Fruit fly (Drosophila melanogaster): ENCODE measurements around the gene CG33509.

The CG33509 gene

dm6 chr2L:21102399-21103108, 16.2 kb upstream of the CG33509 start, which contains the start of gene CG9257 (continued):
- peak; percentile 38 for TF ChIP-seq CHES-1-like (GFP tag; optimal IDR thresholded peaks at IDR 0.05)
- no peak for TF ChIP-seq Abd-B (GFP tag; optimal IDR thresholded peaks at IDR 0.05)
- TF ChIP-seq CG9817 (tag; optimal IDR thresholded peaks at IDR 0.05), result no peak
- TF ChIP-seq CoRest (tag; optimal IDR thresholded peaks at IDR 0.05), result peak; percentile 20
- no peak for TF ChIP-seq CG4282 (GFP tag; optimal IDR thresholded peaks at IDR 0.05)
- TF ChIP-seq CG18011 (GFP tag; optimal IDR thresholded peaks at IDR 0.05), result peak; percentile 38
- no peak for TF ChIP-seq Atf6 (GFP tag; IDR thresholded peaks at IDR 0.05)
- TF ChIP-seq CG1647 (GFP tag; optimal IDR thresholded peaks at IDR 0.05), result no peak
- TF ChIP-seq phol (tag; optimal IDR thresholded peaks at IDR 0.05), result peak; percentile 13
- no peak for TF ChIP-seq CG1024 (GFP tag; IDR thresholded peaks at IDR 0.05)
- TF ChIP-seq NfI (GFP tag; optimal IDR thresholded peaks at IDR 0.05), result no peak
- no peak for TF ChIP-seq hth (optimal IDR thresholded peaks at IDR 0.05)
- no peak for TF ChIP-seq nerfin-1 (tag; optimal IDR thresholded peaks at IDR 0.05)
- peak; percentile 16; the same call in 1 of the 2 replicates for TF ChIP-seq slbo (GFP tag; IDR thresholded peaks at IDR 0.05)
- no peak for TF ChIP-seq ro (GFP tag; IDR thresholded peaks at IDR 0.05)
- TF ChIP-seq Doc3 (GFP tag; IDR thresholded peaks at IDR 0.05; ENCODE audit: partially characterized antibody), result no peak
- no peak for TF ChIP-seq wek (GFP tag; optimal IDR thresholded peaks at IDR 0.05)
- peak; percentile 65 for TF ChIP-seq pzg (GFP tag; optimal IDR thresholded peaks at IDR 0.05)
- no peak for TF ChIP-seq CG15011 (GFP tag; optimal IDR thresholded peaks at IDR 0.05)
- no peak for TF ChIP-seq CG14014 (GFP tag; IDR thresholded peaks at IDR 0.05)
- no peak for TF ChIP-seq CG2712 (tag; optimal IDR thresholded peaks at IDR 0.05)
- no peak for TF ChIP-seq Gsc (GFP tag; IDR thresholded peaks at IDR 0.05)
- no peak for TF ChIP-seq Mrtf (GFP tag; IDR thresholded peaks at IDR 0.05)
- TF ChIP-seq vvl (GFP tag; IDR thresholded peaks at IDR 0.05), result no peak
- TF ChIP-seq CG8924 (tag; optimal IDR thresholded peaks at IDR 0.05), result no peak
- TF ChIP-seq Hey (tag; optimal IDR thresholded peaks at IDR 0.05), result no peak
- no peak for TF ChIP-seq corto (GFP tag; optimal IDR thresholded peaks at IDR 0.05)
- TF ChIP-seq sd (tag; optimal IDR thresholded peaks at IDR 0.05), result no peak
- no peak for TF ChIP-seq Oaz (GFP tag; IDR thresholded peaks at IDR 0.05)
- no peak for TF ChIP-seq klu (GFP tag; IDR thresholded peaks at IDR 0.05)
- TF ChIP-seq CG8478 (optimal IDR thresholded peaks at IDR 0.05), result no peak
- TF ChIP-seq CG7987 (GFP tag; optimal IDR thresholded peaks at IDR 0.05), result no peak
- TF ChIP-seq kah (GFP tag; optimal IDR thresholded peaks at IDR 0.05), result no peak
- TF ChIP-seq vfl (GFP tag; optimal IDR thresholded peaks at IDR 0.05), result no peak
- no peak for TF ChIP-seq CG8290 (GFP tag; optimal IDR thresholded peaks at IDR 0.05)
- no peak for TF ChIP-seq CG8290 (tag; optimal IDR thresholded peaks at IDR 0.05)
- TF ChIP-seq salm (tag; optimal IDR thresholded peaks at IDR 0.05), result no peak
- TF ChIP-seq CG15696 (tag; optimal IDR thresholded peaks at IDR 0.05), result no peak
- TF ChIP-seq sens (GFP tag), result peak; percentile 91
- no peak for TF ChIP-seq CG2199 (GFP tag; IDR thresholded peaks at IDR 0.05)
- no peak for TF ChIP-seq CG6683 (GFP tag; optimal IDR thresholded peaks at IDR 0.05)
- TF ChIP-seq CG32772 (GFP tag; IDR thresholded peaks at IDR 0.05), result no peak
- TF ChIP-seq toy (GFP tag; IDR thresholded peaks at IDR 0.05), result no peak
- no peak for TF ChIP-seq ato (GFP tag; IDR thresholded peaks at IDR 0.05; ENCODE audit: partially characterized antibody)
- TF ChIP-seq nerfin-2 (GFP tag; IDR thresholded peaks at IDR 0.05; ENCODE audit: partially characterized antibody), result no peak
- TF ChIP-seq caup (GFP tag; optimal IDR thresholded peaks at IDR 0.05; ENCODE audit: severe bottlenecking), result no peak
- TF ChIP-seq CG2202 (tag; optimal IDR thresholded peaks at IDR 0.05), result no peak
- TF ChIP-seq her (GFP tag; optimal IDR thresholded peaks at IDR 0.05), result no peak
- TF ChIP-seq row (GFP tag; IDR thresholded peaks at IDR 0.05), result peak; percentile 74
- no peak for TF ChIP-seq Neu2 (GFP tag; optimal IDR thresholded peaks at IDR 0.05; ENCODE audit: borderline replicate concordance)
- no peak for TF ChIP-seq Mad (GFP tag; optimal IDR thresholded peaks at IDR 0.05)
